Fruit fly (Drosophila melanogaster): ENCODE measurements around the gene tnc.

Gene tnc

dm6 chr3R:24999575-24999974, 15.4 kb downstream of the tnc start:
- TF ChIP-seq HLH106 (tag; optimal IDR thresholded peaks at IDR 0.05) (no peak), Rel (GFP tag; optimal IDR thresholded peaks at IDR 0.05) (no peak), Rel (tag; optimal IDR thresholded peaks at IDR 0.05) (peak; percentile 53)

DNA sequence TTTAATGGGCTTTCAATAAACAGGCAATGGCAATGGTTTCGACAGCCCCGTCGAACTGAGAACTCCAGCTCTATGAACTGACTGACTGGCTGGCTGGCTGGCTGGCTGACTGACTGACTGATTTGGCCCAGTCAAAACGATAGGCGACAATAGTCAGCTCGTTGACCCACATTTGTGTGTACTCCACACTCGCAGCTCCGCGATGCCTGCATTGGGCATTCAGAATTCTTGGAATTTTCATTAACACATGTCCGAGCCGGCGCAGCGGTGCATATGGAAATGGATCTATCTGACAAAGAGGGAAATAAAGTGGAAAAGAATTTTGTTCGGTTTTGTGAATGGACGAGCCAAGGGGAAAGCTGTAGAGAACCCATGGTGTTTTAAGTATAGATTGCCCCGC, 18.1 kb downstream of the tnc start:
- no peak for TF ChIP-seq Rel (GFP tag; optimal IDR thresholded peaks at IDR 0.05)
- TF ChIP-seq Rel (tag; optimal IDR thresholded peaks at IDR 0.05) = no peak

- TF ChIP-seq br (GFP tag; optimal IDR thresholded peaks at IDR 0.05) (no peak), Hr78 (GFP tag; optimal IDR thresholded peaks at IDR 0.05) (no peak), Mio (GFP tag; optimal IDR thresholded peaks at IDR 0.05) (no peak), Myc (optimal IDR thresholded peaks at IDR 0.05) (no peak), Hnf4 (GFP tag; optimal IDR thresholded peaks at IDR 0.05) (no peak), foxo (GFP tag; optimal IDR thresholded peaks at IDR 0.05) (no peak), dl (GFP tag; optimal IDR thresholded peaks at IDR 0.05; ENCODE audit: insufficient read depth in 1 of 2, partially characterized antibody in 2 of 2) (no peak), Hr83 (GFP tag; optimal IDR thresholded peaks at IDR 0.05; ENCODE audit: poor library complexity, severe bottlenecking) (no peak), Jra (GFP tag; optimal IDR thresholded peaks at IDR 0.05) (no peak), pan (optimal IDR thresholded peaks at IDR 0.05) (no peak)
Measured at dm6 chr3R:25004064-25004463, 19.9 kb downstream of the tnc start.

dm6 chr3R:25004763-25005162, 20.6 kb downstream of the tnc start:
- no peak for TF ChIP-seq Hr83 (GFP tag; optimal IDR thresholded peaks at IDR 0.05; ENCODE audit: poor library complexity, severe bottlenecking)
- TF ChIP-seq br (GFP tag; optimal IDR thresholded peaks at IDR 0.05) = no peak
- TF ChIP-seq Abd-B (GFP tag; optimal IDR thresholded peaks at IDR 0.05) = no peak
- no peak for TF ChIP-seq OdsH (GFP tag; optimal IDR thresholded peaks at IDR 0.05)
- no peak for TF ChIP-seq Dif (GFP tag; optimal IDR thresholded peaks at IDR 0.05; ENCODE audit: partially characterized antibody)
- no peak for TF ChIP-seq CrebA (GFP tag; optimal IDR thresholded peaks at IDR 0.05; ENCODE audit: borderline replicate concordance)
- TF ChIP-seq Hnf4 (GFP tag; optimal IDR thresholded peaks at IDR 0.05) = no peak

DNA sequence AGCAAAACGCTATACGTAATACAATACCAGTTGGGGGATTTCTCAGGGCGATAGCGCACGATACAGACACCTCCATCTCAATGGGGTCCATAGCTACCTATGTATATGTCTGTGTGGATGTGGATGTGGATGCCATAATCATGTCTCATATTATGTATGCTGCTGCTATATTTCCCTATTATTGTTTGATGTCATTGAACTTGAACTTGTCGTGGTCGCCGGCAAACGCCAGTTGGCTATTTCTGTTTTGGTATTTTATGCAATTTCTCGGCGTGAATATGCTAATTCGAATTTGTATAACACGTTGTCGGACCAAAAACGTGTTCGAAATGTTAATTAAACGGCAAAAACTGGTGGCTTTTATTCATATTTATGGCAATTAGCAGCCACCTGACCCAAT, 21.6 kb downstream of the tnc start:
- TF ChIP-seq CG9705 (GFP tag; optimal IDR thresholded peaks at IDR 0.05) (no peak), Mio (GFP tag; optimal IDR thresholded peaks at IDR 0.05) (no peak), woc (GFP tag; optimal IDR thresholded peaks at IDR 0.05) (no peak), lola (GFP tag; optimal IDR thresholded peaks at IDR 0.05) (no peak), dl (GFP tag; optimal IDR thresholded peaks at IDR 0.05; ENCODE audit: insufficient read depth in 1 of 2, partially characterized antibody in 2 of 2) (no peak), CG32264 (GFP tag; optimal IDR thresholded peaks at IDR 0.05) (no peak), dmrt93B (GFP tag; optimal IDR thresholded peaks at IDR 0.05) (no peak), dsf (GFP tag; optimal IDR thresholded peaks at IDR 0.05; ENCODE audit: borderline replicate concordance) (no peak)

DNA sequence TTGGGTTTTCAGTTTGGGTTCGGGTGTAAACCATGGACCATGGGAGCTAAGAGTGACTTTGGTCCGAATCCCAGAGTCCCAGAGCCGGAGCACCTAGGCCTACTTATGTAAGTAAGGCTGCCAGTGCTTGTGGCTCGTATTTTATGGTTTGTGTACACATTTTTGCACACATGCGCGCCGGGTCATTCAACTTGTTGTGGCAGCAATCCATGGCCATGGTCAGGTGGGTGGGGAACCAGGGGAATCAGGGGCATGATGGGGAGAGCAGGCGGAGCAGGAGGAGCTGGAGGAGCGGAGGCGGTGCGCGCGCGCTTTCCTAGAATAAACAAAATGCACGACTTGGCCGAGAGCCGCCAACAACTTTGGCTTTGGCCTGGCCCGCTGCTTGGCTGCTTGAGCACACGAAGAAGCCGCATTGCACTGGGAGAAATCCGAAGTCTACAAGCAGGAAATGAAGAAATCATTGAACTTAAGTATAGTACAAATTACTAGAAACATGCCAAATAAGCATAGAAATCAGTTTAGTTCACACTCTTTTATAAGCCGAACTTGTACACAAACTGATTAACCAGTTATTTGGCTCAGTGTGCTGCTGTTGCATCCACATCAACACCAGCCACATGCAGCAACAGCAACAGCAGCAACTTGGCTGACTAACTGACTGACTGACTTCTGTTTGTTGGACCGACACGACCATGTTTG, 25.7 kb downstream of the tnc start:
- peak; percentile 22 for TF ChIP-seq woc (GFP tag; optimal IDR thresholded peaks at IDR 0.05)
- TF ChIP-seq Vsx2 (GFP tag; optimal IDR thresholded peaks at IDR 0.05; ENCODE audit: partially characterized antibody) = no peak
- TF ChIP-seq HLH106 (tag; optimal IDR thresholded peaks at IDR 0.05) = peak; percentile 58
- peak; percentile 44 for TF ChIP-seq Sp1 (GFP tag; optimal IDR thresholded peaks at IDR 0.05)
- peak; percentile 51 for TF ChIP-seq fru (GFP tag; optimal IDR thresholded peaks at IDR 0.05)
- TF ChIP-seq OdsH (GFP tag; optimal IDR thresholded peaks at IDR 0.05) = peak; percentile 22
- no peak for TF ChIP-seq Rel (GFP tag; optimal IDR thresholded peaks at IDR 0.05)
- no peak for TF ChIP-seq Rel (tag; optimal IDR thresholded peaks at IDR 0.05)
- peak; percentile 18 for TF ChIP-seq ey (GFP tag; optimal IDR thresholded peaks at IDR 0.05)
- no peak for TF ChIP-seq sv (GFP tag; optimal IDR thresholded peaks at IDR 0.05)
- TF ChIP-seq br (GFP tag; optimal IDR thresholded peaks at IDR 0.05) = peak; percentile 42
- peak; percentile 33 for TF ChIP-seq dmrt93B (GFP tag; optimal IDR thresholded peaks at IDR 0.05)
- peak in 1 of 2 experiments; percentile 58 for TF ChIP-seq foxo (GFP tag; optimal IDR thresholded peaks at IDR 0.05)
- TF ChIP-seq rgr (GFP tag; optimal IDR thresholded peaks at IDR 0.05) = peak; percentile 10
- peak; percentile 59 for TF ChIP-seq h (GFP tag; optimal IDR thresholded peaks at IDR 0.05)
- no peak for TF ChIP-seq Dfd (GFP tag; optimal IDR thresholded peaks at IDR 0.05)
- no peak for TF ChIP-seq Dif (GFP tag; optimal IDR thresholded peaks at IDR 0.05; ENCODE audit: partially characterized antibody)
